Fruit fly (Drosophila melanogaster) whole organism, embryonic: ENCODE data around the gene CG43137.

Experiments
- ATbp ChIP-seq: fragments of 200-800 bp; sonication (Bioruptor generic); optimal IDR thresholded peaks from 2 replicates; lab custom pipeline; 2017; ENCODE audit warnings: missing biosample characterization, mild to moderate bottlenecking, missing genetic modification characterization, missing genetic modification reagents
- Adf1 ChIP-seq: fragments of 200-800 bp; sonication (Bioruptor generic); IDR thresholded peaks from 2 replicates; pipeline ENCODE4 v1.3.6; 2022; ENCODE audit warnings: missing biosample characterization, missing genetic modification characterization
- Awh ChIP-seq: fragments of 200-800 bp; sonication (Bioruptor generic); IDR thresholded peaks from 2 replicates; pipeline ENCODE4, ENCODE4 v1.3.6; 2022; ENCODE audit warnings: missing biosample characterization, missing genetic modification characterization
- CG11695 ChIP-seq: fragments of 200-800 bp; sonication (Bioruptor generic); IDR thresholded peaks from 3 replicates; pipeline ENCODE4 v1.3.6; 2022; ENCODE audit warnings: missing biosample characterization, missing genetic modification characterization
- CG12155 ChIP-seq: fragments of 200-800 bp; sonication (Bioruptor generic); optimal IDR thresholded peaks from 3 replicates; lab custom pipeline; 2016; ENCODE audit warnings: missing biosample characterization, missing genetic modification characterization
- CG17328 ChIP-seq: fragments of 200-800 bp; sonication (Bioruptor generic); IDR thresholded peaks from 2 replicates; pipeline ENCODE4 v1.3.6; 2022; ENCODE audit warnings: missing biosample characterization, missing genetic modification characterization
- CG17385 ChIP-seq: fragments of 200-800 bp; sonication (Bioruptor generic); optimal IDR thresholded peaks from 3 replicates; lab custom pipeline; 2018; ENCODE audit warnings: missing biosample characterization, mild to moderate bottlenecking, missing genetic modification characterization
- CG17568 ChIP-seq: fragments of 200-800 bp; sonication (Bioruptor generic); optimal IDR thresholded peaks from 2 replicates; lab custom pipeline; 2018; ENCODE audit warnings: missing biosample characterization, mild to moderate bottlenecking, missing genetic modification characterization, moderate library complexity
- CG17612 ChIP-seq: fragments of 200-800 bp; sonication (Bioruptor generic); IDR thresholded peaks from 2 replicates; pipeline ENCODE4 v1.3.6; 2022; ENCODE audit warnings: missing biosample characterization, missing genetic modification characterization
- CG17829 ChIP-seq: fragments of 200-800 bp; optimal IDR thresholded peaks from 2 replicates; lab custom pipeline; 2019; ENCODE audit warnings: missing biosample characterization, mild to moderate bottlenecking, missing genetic modification characterization, moderate library complexity
- CG18476 ChIP-seq: fragments of 200-800 bp; sonication (Bioruptor generic); optimal IDR thresholded peaks from 2 replicates; lab custom pipeline; 2016; ENCODE audit warnings: missing biosample characterization, mild to moderate bottlenecking, missing genetic modification characterization
- CG30431 ChIP-seq: fragments of 200-800 bp; sonication (Bioruptor generic); optimal IDR thresholded peaks from 2 replicates; lab custom pipeline; 2017; ENCODE audit warnings: missing biosample characterization, missing genetic modification characterization
- CG3281 ChIP-seq: fragments of 200-800 bp; sonication (Bioruptor generic); optimal IDR thresholded peaks from 3 replicates; lab custom pipeline; 2017; ENCODE audit warnings: missing biosample characterization, mild to moderate bottlenecking, missing genetic modification characterization
- CG34422 ChIP-seq: fragments of 200-800 bp; sonication (Bioruptor generic); IDR thresholded peaks from 3 replicates; pipeline ENCODE4 v1.3.6; 2022; ENCODE audit warnings: missing biosample characterization, missing genetic modification characterization
- CG4854 ChIP-seq: fragments of 200-800 bp; sonication (Bioruptor generic); optimal IDR thresholded peaks from 2 replicates; lab custom pipeline; 2016; ENCODE audit warnings: missing biosample characterization, missing genetic modification characterization, inconsistent platforms
- CG7987 ChIP-seq: fragments of 200-800 bp; sonication (Bioruptor generic); optimal IDR thresholded peaks from 2 replicates; lab custom pipeline; 2018; ENCODE audit warnings: missing biosample characterization, mild to moderate bottlenecking, missing genetic modification characterization, moderate library complexity
- CG9932 ChIP-seq: fragments of 200-800 bp; sonication (Bioruptor generic); IDR thresholded peaks from 2 replicates; pipeline ENCODE4 v1.3.6; 2022; ENCODE audit warnings: missing biosample characterization, missing genetic modification characterization
- Camta ChIP-seq: fragments of 200-800 bp; sonication (Bioruptor generic); optimal IDR thresholded peaks from 2 replicates; lab custom pipeline; 2016; ENCODE audit warnings: missing biosample characterization, missing genetic modification characterization
- CoRest ChIP-seq: fragments of 200-800 bp; sonication (Bioruptor generic); optimal IDR thresholded peaks from 3 replicates; lab custom pipeline; 2018; ENCODE audit warnings: missing biosample characterization, mild to moderate bottlenecking, missing genetic modification characterization, moderate library complexity
- D19A ChIP-seq: fragments of 200-800 bp; optimal IDR thresholded peaks from 3 replicates; lab custom pipeline; 2019; ENCODE audit warnings: missing biosample characterization, mild to moderate bottlenecking, missing genetic modification characterization, moderate library complexity
- D19B ChIP-seq: fragments of 200-800 bp; sonication (Bioruptor generic); optimal IDR thresholded peaks from 2 replicates; lab custom pipeline; 2017; ENCODE audit warnings: missing biosample characterization, mild to moderate bottlenecking, missing genetic modification characterization
- Dref ChIP-seq: fragments of 200-800 bp; sonication (Bioruptor generic); IDR thresholded peaks from 2 replicates; pipeline ENCODE4 v1.3.6; 2022; ENCODE audit warnings: missing biosample characterization, missing genetic modification characterization
- Elba2 ChIP-seq: fragments of 200-800 bp; sonication (Bioruptor generic); optimal IDR thresholded peaks from 3 replicates; lab custom pipeline; 2016; ENCODE audit warnings: missing biosample characterization, missing genetic modification characterization
- HLHmδ ChIP-seq: fragments of 200-800 bp; sonication (Bioruptor generic); optimal IDR thresholded peaks from 2 replicates; lab custom pipeline; 2018; ENCODE audit warnings: missing biosample characterization, mild to moderate bottlenecking, missing genetic modification characterization, moderate library complexity
- Lim3 ChIP-seq: fragments of 200-800 bp; sonication (Bioruptor generic); IDR thresholded peaks from 2 replicates; pipeline ENCODE4 v1.3.6; 2022; ENCODE audit warnings: missing biosample characterization, missing genetic modification characterization
- Meics ChIP-seq: fragments of 200-800 bp; sonication (Bioruptor generic); optimal IDR thresholded peaks from 2 replicates; lab custom pipeline; 2017; ENCODE audit warnings: missing biosample characterization, mild to moderate bottlenecking, missing genetic modification characterization
- Neu2 ChIP-seq: fragments of 200-800 bp; sonication (Bioruptor generic); optimal IDR thresholded peaks from 3 replicates; lab custom pipeline; 2016; ENCODE audit warnings: missing biosample characterization, missing genetic modification characterization, borderline replicate concordance
- Nf-YB ChIP-seq: fragments of 200-800 bp; sonication (Bioruptor generic); optimal IDR thresholded peaks from 3 replicates; lab custom pipeline; 2019; ENCODE audit warnings: missing biosample characterization, mild to moderate bottlenecking, missing genetic modification characterization, moderate library complexity
- Rx ChIP-seq: fragments of 200-800 bp; sonication (Bioruptor generic); IDR thresholded peaks from 2 replicates; pipeline ENCODE4 v1.3.6; 2022; ENCODE audit warnings: missing biosample characterization, missing genetic modification characterization
- bbx ChIP-seq: fragments of 200-800 bp; sonication (Bioruptor generic); IDR thresholded peaks from 2 replicates; pipeline ENCODE4 v1.3.6; 2022; ENCODE audit warnings: missing biosample characterization, missing genetic modification characterization; ENCODE audit not compliant: partially characterized antibody
- cad ChIP-seq: fragments of >200 bp; optimal IDR thresholded peaks from 2 replicates; lab custom pipeline; 2017; ENCODE audit warnings: missing biosample characterization, missing genetic modification characterization
- chinmo ChIP-seq: fragments of 200-800 bp; sonication (Bioruptor generic); IDR thresholded peaks from 4 replicates; pipeline ENCODE4 v1.3.6; 2022; ENCODE audit warnings: missing biosample characterization, missing genetic modification characterization; ENCODE audit not compliant: partially characterized antibody
- chn ChIP-seq: fragments of 200-800 bp; sonication (Bioruptor generic); optimal IDR thresholded peaks from 2 replicates; lab custom pipeline; 2016; ENCODE audit warnings: missing biosample characterization, missing genetic modification characterization
- croc ChIP-seq: fragments of 200-800 bp; sonication (Bioruptor generic); conservative IDR thresholded peaks from 3 replicates; pipeline ENCODE4 v1.3.6; 2022; ENCODE audit warnings: missing biosample characterization, missing genetic modification characterization
- danr ChIP-seq: fragments of 200-800 bp; sonication (Bioruptor generic); IDR thresholded peaks from 2 replicates; pipeline ENCODE4 v1.3.6; 2022; ENCODE audit warnings: missing biosample characterization, missing genetic modification characterization
- disco-r ChIP-seq: fragments of 200-800 bp; sonication (Bioruptor generic); optimal IDR thresholded peaks from 2 replicates; lab custom pipeline; 2016; ENCODE audit warnings: missing biosample characterization, missing genetic modification characterization
- emc ChIP-seq: fragments of 200-800 bp; sonication (Bioruptor generic); optimal IDR thresholded peaks from 2 replicates; lab custom pipeline; 2016; ENCODE audit warnings: missing biosample characterization, missing genetic modification characterization
- exex ChIP-seq: fragments of 200-800 bp; sonication (Bioruptor generic); optimal IDR thresholded peaks from 4 replicates; lab custom pipeline; 2018; ENCODE audit warnings: missing biosample characterization, mild to moderate bottlenecking, missing genetic modification characterization, moderate library complexity
- fd96Cb ChIP-seq: fragments of 200-800 bp; sonication (Bioruptor generic); optimal IDR thresholded peaks from 2 replicates; lab custom pipeline; 2018; ENCODE audit warnings: missing biosample characterization, mild to moderate bottlenecking, missing genetic modification characterization, moderate library complexity
- hbn ChIP-seq: fragments of 200-800 bp; sonication (Bioruptor generic); IDR thresholded peaks from 2 replicates; pipeline ENCODE4 v1.3.6; 2022; ENCODE audit warnings: missing biosample characterization, missing genetic modification characterization; ENCODE audit not compliant: partially characterized antibody
- ind ChIP-seq: fragments of 200-800 bp; sonication (Bioruptor generic); optimal IDR thresholded peaks from 3 replicates; lab custom pipeline; 2016; ENCODE audit warnings: missing biosample characterization, missing genetic modification characterization
- jigr1 ChIP-seq: fragments of 200-800 bp; sonication (Bioruptor generic); IDR thresholded peaks from 3 replicates; pipeline ENCODE4 v1.3.6; 2022; ENCODE audit warnings: missing biosample characterization, missing genetic modification characterization
- jing ChIP-seq: fragments of 200-800 bp; sonication (Bioruptor generic); optimal IDR thresholded peaks from 2 replicates; lab custom pipeline; 2018; ENCODE audit warnings: missing biosample characterization, mild to moderate bottlenecking, missing genetic modification characterization
- kni ChIP-seq: fragments of 200-800 bp; sonication (Bioruptor generic); optimal IDR thresholded peaks from 3 replicates; lab custom pipeline; 2017; ENCODE audit warnings: mild to moderate bottlenecking, missing biosample characterization, missing genetic modification reagents, missing genetic modification characterization
- mld ChIP-seq: fragments of 200-800 bp; sonication (Bioruptor generic); IDR thresholded peaks from 3 replicates; pipeline ENCODE4 v1.3.6; 2022; ENCODE audit warnings: missing biosample characterization, missing genetic modification characterization; ENCODE audit not compliant: partially characterized antibody
- sens-2 ChIP-seq: fragments of 200-800 bp; sonication (Bioruptor generic); IDR thresholded peaks from 2 replicates; pipeline ENCODE4 v1.3.6; 2022; ENCODE audit warnings: missing biosample characterization, missing genetic modification characterization
- seq ChIP-seq: fragments of 200-800 bp; sonication (Bioruptor generic); IDR thresholded peaks from 2 replicates; pipeline ENCODE4 v1.3.6; 2022; ENCODE audit warnings: missing biosample characterization, missing genetic modification characterization
- z ChIP-seq: fragments of 200-800 bp; sonication (Bioruptor generic); IDR thresholded peaks from 3 replicates; pipeline ENCODE4 v1.3.6; 2022; ENCODE audit warnings: missing biosample characterization, missing genetic modification characterization
- zfh1 ChIP-seq: fragments of 200-800 bp; sonication (Bioruptor generic); IDR thresholded peaks from 3 replicates; pipeline ENCODE4 v1.3.6; 2022; ENCODE audit warnings: missing biosample characterization, missing genetic modification characterization

The CG43137 gene

dm6 chrX:5894529-5895487 lies 29.9 kb upstream of the CG43137 start (continued):
- TF ChIP-seq cad (GFP tag; lab: Kevin White, UChicago), result no peak
- TF ChIP-seq CG17385 (GFP tag; lab: Kevin White, UChicago), result no peak
- TF ChIP-seq Rx, result no peak
- TF ChIP-seq CG17829 (tag; lab: Kevin White, UChicago), result peak; percentile 2
- TF ChIP-seq CG12155, result no peak
- 0 out of 3 replicates have a peak, but pooled peaks have one; percentile 30 for TF ChIP-seq z (GFP tag; lab: Robert Waterston, UW)
- TF ChIP-seq CG17568 (GFP tag; lab: Kevin White, UChicago), result no peak
- TF ChIP-seq CG18476 (GFP tag; lab: Kevin White, UChicago), result no peak
- no peak for TF ChIP-seq Camta (GFP tag; lab: Kevin White, UChicago)
- TF ChIP-seq D19B (GFP tag; lab: Kevin White, UChicago), result peak; percentile 7
- TF ChIP-seq CG17612 (GFP tag; lab: Robert Waterston, UW), result no peak
- no peak for TF ChIP-seq emc (GFP tag; lab: Kevin White, UChicago)
- TF ChIP-seq ATbp (GFP tag; lab: Kevin White, UChicago), result no peak
- no peak for TF ChIP-seq Dref (GFP tag; lab: Robert Waterston, UW)
- peak; percentile 38 for TF ChIP-seq kni (GFP tag; lab: Kevin White, UChicago)
- no peak for TF ChIP-seq zfh1 (GFP tag; lab: Robert Waterston, UW)
- TF ChIP-seq ind (GFP tag; lab: Kevin White, UChicago), result no peak
- no peak for TF ChIP-seq Adf1 (GFP tag; lab: Robert Waterston, UW)
- no peak for TF ChIP-seq danr
- peak; percentile 44 for TF ChIP-seq CG9932 (GFP tag; lab: Robert Waterston, UW)
- TF ChIP-seq CG11695, result no peak
- TF ChIP-seq D19A, result peak; percentile 98
- no peak for TF ChIP-seq CG34422 (GFP tag; lab: Robert Waterston, UW)
- no peak for TF ChIP-seq CG30431 (GFP tag; lab: Kevin White, UChicago)
- TF ChIP-seq hbn (GFP tag; lab: Robert Waterston, UW), result no peak
- TF ChIP-seq Nf-YB, result no peak
- TF ChIP-seq HLHmδ, result no peak
- no peak for TF ChIP-seq Lim3 (GFP tag; lab: Robert Waterston, UW)
- TF ChIP-seq Meics (GFP tag; lab: Kevin White, UChicago), result no peak
- 0 out of 2 replicates have a peak, but pooled peaks have one; percentile 14 for TF ChIP-seq CG17328 (GFP tag; lab: Robert Waterston, UW)
- TF ChIP-seq CoRest (tag; lab: Kevin White, UChicago), result peak; percentile 0
- no peak for TF ChIP-seq Neu2
- no peak for TF ChIP-seq bbx
- TF ChIP-seq seq (GFP tag; lab: Robert Waterston, UW), result no peak
- TF ChIP-seq fd96Cb (tag; lab: Kevin White, UChicago), result no peak
- TF ChIP-seq croc (GFP tag; lab: Robert Waterston, UW), result no peak
- no peak for TF ChIP-seq Elba2
- no peak for TF ChIP-seq jing (GFP tag; lab: Kevin White, UChicago)
- TF ChIP-seq disco-r (GFP tag; lab: Kevin White, UChicago), result no peak
- no peak for TF ChIP-seq CG3281 (GFP tag; lab: Kevin White, UChicago)
- no peak for TF ChIP-seq chinmo (GFP tag; lab: Robert Waterston, UW)
- TF ChIP-seq CG7987, result no peak
- no peak for TF ChIP-seq chn (GFP tag; lab: Kevin White, UChicago)
- TF ChIP-seq Awh (GFP tag; lab: Robert Waterston, UW), result no peak
- no peak for TF ChIP-seq mld (GFP tag; lab: Robert Waterston, UW)
- TF ChIP-seq jigr1 (GFP tag; lab: Robert Waterston, UW), result no peak
- TF ChIP-seq CG4854 (GFP tag; lab: Kevin White, UChicago), result no peak
- no peak for TF ChIP-seq exex
- no peak for TF ChIP-seq sens-2 (GFP tag; lab: Robert Waterston, UW)
